Worm (Caenorhabditis elegans): Measurements from ENCODE around the gene asp-6.

DNA sequence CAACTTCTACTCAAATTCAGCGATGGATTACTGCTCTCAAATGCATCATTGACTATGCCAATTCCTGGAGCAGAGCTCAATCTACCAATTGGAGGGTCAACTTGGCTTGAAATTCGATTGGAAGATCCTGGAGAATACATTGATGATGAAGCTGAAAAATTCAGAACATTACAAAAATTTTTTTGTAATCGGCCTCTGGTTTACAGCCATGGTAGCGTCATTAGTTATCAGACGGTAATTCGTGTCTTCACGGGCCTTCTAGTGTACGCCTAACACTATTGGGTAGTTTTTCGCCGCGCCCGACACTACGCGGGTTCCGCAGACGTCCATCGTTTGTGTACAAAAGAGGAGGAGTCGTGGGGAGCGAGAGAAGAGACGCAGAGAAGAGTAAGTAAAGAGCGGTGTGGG is 40.0 kb downstream of the asp-6 start:
- peak; percentile 77 for TF ChIP-seq attf-3 (GFP tag; conservative IDR thresholded peaks at IDR 0.05)
- TF ChIP-seq unc-62 (GFP tag; optimal IDR thresholded peaks at IDR 0.05): no peak
- no peak for TF ChIP-seq B0035.1 (tag; optimal IDR thresholded peaks at IDR 0.05)
- peak; percentile 98 for TF ChIP-seq D2030.7 (GFP tag; IDR thresholded peaks at IDR 0.05)
- TF ChIP-seq cebp-1 (GFP tag; IDR thresholded peaks at IDR 0.05): 0 out of 2 replicates have a peak, but pooled peaks have one; percentile 20
- no peak for TF ChIP-seq cebp-1 (tag; optimal IDR thresholded peaks at IDR 0.05)
- TF ChIP-seq hlh-26 (GFP tag; conservative IDR thresholded peaks at IDR 0.05): no peak
- peak; percentile 1 for TF ChIP-seq zim-3 (tag; optimal IDR thresholded peaks at IDR 0.05)

Data from whole organism, young adult.